Fruit fly (Drosophila melanogaster) S2 (cell line): ENCODE measurements around the gene CG2267.

Experiments
- CG8478 ChIP-seq: fragments of >200 bp; optimal IDR thresholded peaks from 2 replicates; lab custom pipeline; 2018
- CTCF ChIP-seq, 2 experiments: fragments of >200 bp; optimal IDR thresholded peaks; 2 replicates each; lab custom pipeline; 2018

DNA sequence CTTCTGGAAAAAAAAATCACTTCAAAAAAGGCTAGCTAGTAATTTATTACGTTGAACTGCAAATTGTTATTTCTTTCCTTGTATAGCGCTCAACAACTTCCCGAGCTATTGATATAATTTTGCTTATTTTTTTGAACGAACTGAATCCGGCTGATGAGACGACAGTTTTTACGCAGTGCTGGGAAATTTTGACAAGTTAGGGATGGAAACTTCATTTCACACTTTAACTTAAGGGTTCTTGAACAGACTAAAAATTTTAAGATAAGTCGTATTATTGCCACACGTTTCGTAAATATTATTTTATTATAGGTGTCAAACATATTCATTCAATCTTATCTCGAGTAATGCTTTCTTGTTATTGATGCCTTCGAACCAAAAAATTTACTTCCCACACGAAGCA lies 45.3 kb downstream of the CG2267 start, which contains the start of gene Rpt6R:
- TF ChIP-seq CG8478 (lab: Kevin White, UChicago) = no peak
- TF ChIP-seq CTCF (optimal IDR thresholded peaks at IDR 0.05; lab: Kevin White, UChicago) = no peak
